Fruit fly (Drosophila melanogaster) whole organism, wandering third instar larva: ENCODE data around the gene Elba2.

Experiments
- Hr78 ChIP-seq: fragments of >200 bp; optimal IDR thresholded peaks from 2 replicates; lab custom pipeline; 2017; ENCODE audit warnings: missing biosample characterization, missing genetic modification characterization
- dmrt93B ChIP-seq: fragments of 200-800 bp; sonication (Bioruptor generic); optimal IDR thresholded peaks from 2 replicates; lab custom pipeline; 2018; ENCODE audit warnings: missing biosample characterization, mild to moderate bottlenecking, missing genetic modification characterization
- ey ChIP-seq: fragments of 200-800 bp; sonication (Bioruptor generic); optimal IDR thresholded peaks from 2 replicates; lab custom pipeline; 2016; ENCODE audit warnings: missing biosample characterization, missing genetic modification characterization
- h ChIP-seq: fragments of 200-800 bp; sonication (Bioruptor generic); optimal IDR thresholded peaks from 3 replicates; lab custom pipeline; 2016; ENCODE audit warnings: missing biosample characterization, mild to moderate bottlenecking, missing genetic modification characterization
- jim ChIP-seq: fragments of 175-275, 200-325 bp; sonication (Bioruptor generic); optimal IDR thresholded peaks from 2 replicates; lab custom pipeline; 2016; ENCODE audit warnings: missing biosample characterization, mild to moderate bottlenecking, missing genetic modification characterization
- lola ChIP-seq: fragments of >200 bp; optimal IDR thresholded peaks from 2 replicates; lab custom pipeline; 2017; ENCODE audit warnings: missing biosample characterization, missing genetic modification characterization

dm6 chr2L:2528097-2528496 lies 49.4 kb upstream of the Elba2 start:
- TF ChIP-seq jim (GFP tag; lab: Kevin White, UChicago): no peak
- no peak for TF ChIP-seq lola (GFP tag; lab: Kevin White, UChicago)
- TF ChIP-seq dmrt93B (GFP tag; lab: Kevin White, UChicago): no peak
- no peak for TF ChIP-seq h (GFP tag; lab: Kevin White, UChicago)
- TF ChIP-seq ey (GFP tag; lab: Kevin White, UChicago): no peak
- no peak for TF ChIP-seq Hr78
